In genomic region chr2L:8842262-8842561, dm6 we compare ENCODE assay signal across 3 fruit fly cellular contexts.
TF ChIP-seq lines count a peak whose summit lies in the region.

No protein-coding gene starts in this region.

- TF ChIP-seq CTCF in whole organism, embryonic (GFP tag; optimal IDR thresholded peaks at IDR 0.05; lab: Kevin White, UChicago): no peak

TF ChIP-seq in whole organism, embryonic, 481 proteins besides CTCF, POLR2A, EP300 and RAD21 (continues in another document):
- TF ChIP-seq Stat92E (GFP tag; optimal IDR thresholded peaks at IDR 0.05; lab: Kevin White, UChicago) (no peak), Dp (GFP tag; optimal IDR thresholded peaks at IDR 0.05; lab: Kevin White, UChicago) (no peak), esg (GFP tag; conservative IDR thresholded peaks at IDR 0.05; lab: Robert Waterston, UW) (no peak), ranshi (GFP tag; IDR thresholded peaks at IDR 0.05; lab: Robert Waterston, UW) (no peak), Neu2 (GFP tag; optimal IDR thresholded peaks at IDR 0.05; lab: Kevin White, UChicago; ENCODE audit: borderline replicate concordance) (peak; percentile 28), nerfin-1 (tag; optimal IDR thresholded peaks at IDR 0.05; lab: Kevin White, UChicago) (no peak), CG14710 (tag; optimal IDR thresholded peaks at IDR 0.05; lab: Kevin White, UChicago) (peak; percentile 51), CG15601 (tag; optimal IDR thresholded peaks at IDR 0.05; lab: Kevin White, UChicago) (no peak), CG4282 (GFP tag; optimal IDR thresholded peaks at IDR 0.05; lab: Kevin White, UChicago) (no peak), Fer1 (GFP tag; optimal IDR thresholded peaks at IDR 0.05; lab: Kevin White, UChicago) (no peak), luna (GFP tag; optimal IDR thresholded peaks at IDR 0.05; lab: Kevin White, UChicago) (no peak), Abd-B (GFP tag; optimal IDR thresholded peaks at IDR 0.05; lab: Kevin White, UChicago) (no peak), kay (GFP tag; optimal IDR thresholded peaks at IDR 0.05; lab: Kevin White, UChicago) (no peak), Jarid2 (GFP tag; optimal IDR thresholded peaks at IDR 0.05; lab: Kevin White, UChicago) (no peak), CG16813 (GFP tag; IDR thresholded peaks at IDR 0.05; lab: Robert Waterston, UW; ENCODE audit: partially characterized antibody) (no peak), CG9609 (GFP tag; optimal IDR thresholded peaks at IDR 0.05; lab: Kevin White, UChicago) (no peak), CG17385 (GFP tag; optimal IDR thresholded peaks at IDR 0.05; lab: Kevin White, UChicago) (no peak), MBD-R2 (GFP tag; IDR thresholded peaks at IDR 0.05; lab: Robert Waterston, UW) (no peak), Bgb (GFP tag; IDR thresholded peaks at IDR 0.05; lab: Robert Waterston, UW; ENCODE audit: partially characterized antibody) (no peak), sens (GFP tag; lab: Kevin White, UChicago) (peak; percentile 78), ems (GFP tag; optimal IDR thresholded peaks at IDR 0.05; lab: Kevin White, UChicago) (no peak), Gsc (GFP tag; IDR thresholded peaks at IDR 0.05; lab: Robert Waterston, UW) (no peak), da (GFP tag; optimal IDR thresholded peaks at IDR 0.05; lab: Kevin White, UChicago) (no peak), Antp (GFP tag; optimal IDR thresholded peaks at IDR 0.05; lab: Kevin White, UChicago) (no peak), D19B (GFP tag; optimal IDR thresholded peaks at IDR 0.05; lab: Kevin White, UChicago) (no peak), CG2116 (GFP tag; optimal IDR thresholded peaks at IDR 0.05; lab: Kevin White, UChicago) (no peak), sisA (GFP tag; IDR thresholded peaks at IDR 0.05; lab: Robert Waterston, UW) (no peak), CG4404 (GFP tag; IDR thresholded peaks at IDR 0.05; lab: Robert Waterston, UW) (peak; percentile 57), Atf6 (GFP tag; IDR thresholded peaks at IDR 0.05; lab: Robert Waterston, UW) (no peak), amos (GFP tag; IDR thresholded peaks at IDR 0.05; lab: Robert Waterston, UW; ENCODE audit: partially characterized antibody) (no peak), Sry-δ (GFP tag; optimal IDR thresholded peaks at IDR 0.05; lab: Kevin White, UChicago) (no peak), E2f2 (GFP tag; IDR thresholded peaks at IDR 0.05; lab: Robert Waterston, UW) (no peak)

TF ChIP-seq in whole organism, prepupa, 60 proteins besides CTCF, POLR2A, EP300 and RAD21:
- TF ChIP-seq fd85E (GFP tag; optimal IDR thresholded peaks at IDR 0.05; lab: Kevin White, UChicago) (no peak), pdm3 (GFP tag; optimal IDR thresholded peaks at IDR 0.05; lab: Kevin White, UChicago) (peak; percentile 6), Gug (GFP tag; IDR thresholded peaks at IDR 0.05; lab: Robert Waterston, UW) (no peak), CG11762 (GFP tag; optimal IDR thresholded peaks at IDR 0.05; lab: Kevin White, UChicago; ENCODE audit: insufficient read depth) (no peak), CG32006 (GFP tag; optimal IDR thresholded peaks at IDR 0.05; lab: Kevin White, UChicago) (peak; percentile 10), Sox102F (GFP tag; optimal IDR thresholded peaks at IDR 0.05; lab: Kevin White, UChicago) (no peak), Eip78C (GFP tag; lab: Kevin White, UChicago) (peak; percentile 65), CG9139 (GFP tag; optimal IDR thresholded peaks at IDR 0.05; lab: Kevin White, UChicago) (no peak), CG6808 (GFP tag; optimal IDR thresholded peaks at IDR 0.05; lab: Kevin White, UChicago) (peak; percentile 7), CG10631 (GFP tag; optimal IDR thresholded peaks at IDR 0.05; lab: Kevin White, UChicago) (no peak), dac (GFP tag; optimal IDR thresholded peaks at IDR 0.05; lab: Kevin White, UChicago) (no peak), CG3032 (tag; optimal IDR thresholded peaks at IDR 0.05; lab: Kevin White, UChicago) (peak; percentile 23), CG3919 (GFP tag; optimal IDR thresholded peaks at IDR 0.05; lab: Kevin White, UChicago) (peak; percentile 33), Ets21C (GFP tag; optimal IDR thresholded peaks at IDR 0.05; lab: Kevin White, UChicago) (no peak), topi (GFP tag; optimal IDR thresholded peaks at IDR 0.05; lab: Kevin White, UChicago) (no peak)

TF ChIP-seq in whole organism, pupa, 21 proteins besides CTCF, POLR2A, EP300 and RAD21:
- no peak for TF ChIP-seq CG10348 (GFP tag; IDR thresholded peaks at IDR 0.05; lab: Robert Waterston, UW)
- no peak for TF ChIP-seq fd96Ca (GFP tag; IDR thresholded peaks at IDR 0.05; lab: Robert Waterston, UW)
- no peak for TF ChIP-seq CG4496 (GFP tag; IDR thresholded peaks at IDR 0.05; lab: Robert Waterston, UW)
- TF ChIP-seq CG9948 (tag; optimal IDR thresholded peaks at IDR 0.05; lab: Kevin White, UChicago): peak; percentile 37
- peak; percentile 26 for TF ChIP-seq CG17806 (tag; optimal IDR thresholded peaks at IDR 0.05; lab: Kevin White, UChicago)
- peak; percentile 15 for TF ChIP-seq CG8301 (tag; optimal IDR thresholded peaks at IDR 0.05; lab: Kevin White, UChicago)
- TF ChIP-seq Pif1A (GFP tag; optimal IDR thresholded peaks at IDR 0.05; lab: Kevin White, UChicago): peak; percentile 6
- peak; percentile 22 for TF ChIP-seq CG8159 (tag; optimal IDR thresholded peaks at IDR 0.05; lab: Kevin White, UChicago)
- TF ChIP-seq Snoo (tag; optimal IDR thresholded peaks at IDR 0.05; lab: Kevin White, UChicago): no peak
- peak; percentile 43 for TF ChIP-seq CG14655 (GFP tag; optimal IDR thresholded peaks at IDR 0.05; lab: Kevin White, UChicago)

Comparison
In these comparisons a context has a peak if more than half of its experiments do, and no peak if none do; other contexts are left out.
1. Of the 7 proteins assayed by ChIP-seq in both whole organism, embryonic and whole organism, prepupa: peak only in whole organism, embryonic: Blimp-1; only in whole organism, prepupa: none; in both: none; in neither: 6.